Fruit fly (Drosophila melanogaster) whole organism, embryonic: ENCODE results near the gene Irk1.

Experiments used
- CG10543 ChIP-seq: fragments of 200-800 bp; sonication (Bioruptor generic); optimal IDR thresholded peaks from 3 replicates; lab custom pipeline; 2017; ENCODE audit warnings: missing biosample characterization, mild to moderate bottlenecking, missing genetic modification characterization, moderate library complexity
- CG15073 ChIP-seq: fragments of 200-800 bp; sonication (Bioruptor generic); optimal IDR thresholded peaks from 2 replicates; lab custom pipeline; 2016; ENCODE audit warnings: missing biosample characterization, missing genetic modification characterization
- CG15696 ChIP-seq: fragments of 200-800 bp; sonication (Bioruptor generic); optimal IDR thresholded peaks from 2 replicates; lab custom pipeline; 2019; ENCODE audit warnings: missing biosample characterization, mild to moderate bottlenecking, missing genetic modification characterization, moderate library complexity
- CG4820 ChIP-seq: fragments of 200-800 bp; sonication (Bioruptor generic); optimal IDR thresholded peaks from 3 replicates; lab custom pipeline; 2016; ENCODE audit warnings: missing biosample characterization, missing genetic modification characterization
- CG8290 ChIP-seq, 3 experiments: fragments of 200-800 bp; sonication (Bioruptor generic); optimal IDR thresholded peaks; 2 replicates each; lab custom pipeline; 2016 to 2019; ENCODE audit warnings: missing biosample characterization in 3 of 3, missing genetic modification characterization in 3 of 3, mild to moderate bottlenecking in 2 of 3, moderate library complexity in 1 of 3
- CG9797 ChIP-seq: fragments of 200-800 bp; sonication (Bioruptor generic); optimal IDR thresholded peaks from 3 replicates; lab custom pipeline; 2018; ENCODE audit warnings: missing biosample characterization, mild to moderate bottlenecking, missing genetic modification characterization
- Sox102F ChIP-seq: fragments of 200-800 bp; sonication (Bioruptor generic); optimal IDR thresholded peaks from 2 replicates; lab custom pipeline; 2018; ENCODE audit warnings: missing biosample characterization, mild to moderate bottlenecking, missing genetic modification characterization, moderate library complexity
- cwo ChIP-seq: fragments of 200-800 bp; sonication (Bioruptor generic); optimal IDR thresholded peaks from 3 replicates; lab custom pipeline; 2017; ENCODE audit warnings: missing biosample characterization, missing genetic modification characterization, mild to moderate bottlenecking, moderate library complexity, missing genetic modification reagents

DNA sequence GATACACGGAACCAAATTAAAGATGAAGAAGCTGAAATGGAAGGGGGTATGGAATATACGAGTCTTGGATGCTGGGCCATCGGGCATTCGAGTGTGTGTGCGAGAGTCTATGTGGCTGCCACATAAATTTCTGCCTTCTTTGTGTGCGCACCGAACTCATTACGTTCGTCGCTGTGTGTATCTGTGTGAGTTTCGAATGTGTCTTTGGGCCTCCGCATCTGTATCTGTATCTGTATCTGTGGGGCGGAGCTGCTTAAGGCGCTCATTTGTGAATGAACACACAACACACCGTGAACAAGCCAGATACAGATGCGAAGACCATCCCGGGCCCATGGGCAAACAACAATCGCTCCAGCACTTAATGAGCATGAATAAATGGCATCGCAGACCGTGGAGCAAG, 24.7 kb upstream of the Irk1 start:
- no peak for TF ChIP-seq CG9797
- TF ChIP-seq CG15696 (tag; lab: Kevin White, UChicago): no peak
- no peak for TF ChIP-seq Sox102F (GFP tag; lab: Kevin White, UChicago)
- no peak for TF ChIP-seq CG15073 (GFP tag; lab: Kevin White, UChicago)
- no peak for TF ChIP-seq CG8290 (GFP tag; optimal IDR thresholded peaks at IDR 0.05; lab: Kevin White, UChicago)
- TF ChIP-seq CG8290 (tag; optimal IDR thresholded peaks at IDR 0.05; lab: Kevin White, UChicago): no peak
- no peak for TF ChIP-seq cwo (GFP tag; lab: Kevin White, UChicago)
- no peak for TF ChIP-seq CG10543 (GFP tag; lab: Kevin White, UChicago)
- no peak for TF ChIP-seq CG4820 (GFP tag; lab: Kevin White, UChicago)
